Worm (Caenorhabditis elegans) whole organism, L4 larva: ENCODE data around the gene srw-77.

Experiments
- F10B5.3 ChIP-seq: sonication (generic microtip); optimal IDR thresholded peaks from 2 replicates; lab custom pipeline; 2016; ENCODE audit warnings: mild to moderate bottlenecking, missing genetic modification characterization, missing compliant biosample characterization
- F26F4.8 ChIP-seq: fragments of 200-800 bp; sonication (Bioruptor generic); conservative IDR thresholded peaks from 2 replicates; pipeline ENCODE4 v1.3.6; 2022; ENCODE audit warnings: missing genetic modification characterization, missing compliant biosample characterization
- F37D6.2 ChIP-seq: sonication (generic microtip); optimal IDR thresholded peaks from 2 replicates; lab custom pipeline; 2016; ENCODE audit warnings: mild to moderate bottlenecking, missing genetic modification characterization, missing compliant biosample characterization
- F44E2.7 ChIP-seq: fragments of 200-800 bp; sonication (Bioruptor generic); IDR thresholded peaks from 2 replicates; pipeline ENCODE4 v2.1.2; 2022; ENCODE audit warnings: missing genetic modification characterization, missing compliant biosample characterization
- R02D3.7 ChIP-seq: fragments of 150-350 bp; sonication (generic microtip); optimal IDR thresholded peaks from 3 replicates; lab custom pipeline; 2014; ENCODE audit warnings: missing biosample characterization, missing genetic modification characterization
- T20F7.1 ChIP-seq: fragments of 200-800 bp; sonication (Bioruptor generic); optimal IDR thresholded peaks from 2 replicates; lab custom pipeline; 2018; ENCODE audit warnings: mild to moderate bottlenecking, missing genetic modification characterization, missing compliant biosample characterization
- Y48G9A.11 ChIP-seq: fragments of 200-800 bp; sonication (Bioruptor generic); IDR thresholded peaks from 2 replicates; pipeline ENCODE4 v1.3.6; 2022; ENCODE audit warnings: missing genetic modification reagents, missing genetic modification characterization, missing compliant biosample characterization
- Y75B8A.6 ChIP-seq: fragments of 200-800 bp; sonication (Bioruptor generic); IDR thresholded peaks from 2 replicates; pipeline ENCODE4 v1.3.6; 2022; ENCODE audit warnings: missing genetic modification reagents, missing genetic modification characterization, missing compliant biosample characterization
- ZK546.5 ChIP-seq, 2 experiments: sonication (generic microtip); optimal IDR thresholded peaks; 2 replicates each; lab custom pipeline; 2017; ENCODE audit warnings: missing biosample characterization in 2 of 2, missing genetic modification characterization in 2 of 2
- aha-1 ChIP-seq: fragments of 150-350 bp; peaks from one replicate; lab custom pipeline; 2014; ENCODE audit warnings: missing biosample characterization, missing genetic modification characterization
- aly-2 ChIP-seq: sonication (generic microtip); optimal IDR thresholded peaks from 2 replicates; lab custom pipeline; 2018; ENCODE audit warnings: missing biosample characterization, missing genetic modification characterization
- ama-1 ChIP-seq: fragments of 150-350 bp; optimal IDR thresholded peaks from 2 replicates; lab custom pipeline; 2014; ENCODE audit warnings: inconsistent platforms, mixed read lengths
- ceh-20 ChIP-seq: fragments of 200-800 bp; sonication (Bioruptor generic); IDR thresholded peaks from 2 replicates; pipeline ENCODE4 v1.3.6; 2022; ENCODE audit warnings: missing genetic modification reagents, missing genetic modification characterization, missing compliant biosample characterization
- ceh-32 ChIP-seq: sonication (generic microtip); optimal IDR thresholded peaks from 2 replicates; lab custom pipeline; 2016; ENCODE audit warnings: mild to moderate bottlenecking, missing genetic modification characterization, missing compliant biosample characterization; ENCODE audit not compliant: poor library complexity
- ceh-62 ChIP-seq: sonication (generic microtip); optimal IDR thresholded peaks from 2 replicates; lab custom pipeline; 2017; ENCODE audit warnings: missing biosample characterization, missing genetic modification characterization
- cey-2 ChIP-seq: sonication (generic microtip); optimal IDR thresholded peaks from 3 replicates; lab custom pipeline; 2017; ENCODE audit warnings: missing genetic modification characterization, mild to moderate bottlenecking, missing compliant biosample characterization, antibody characterized with exemption, borderline replicate concordance; ENCODE audit not compliant: insufficient read depth
- ctbp-1 ChIP-seq: fragments of 200-800 bp; sonication (Bioruptor generic); IDR thresholded peaks from 2 replicates; pipeline ENCODE4 v1.3.6; 2022; ENCODE audit warnings: missing genetic modification reagents, missing genetic modification characterization, missing compliant biosample characterization
- daf-19 ChIP-seq: fragments of 200-800 bp; sonication (Bioruptor generic); conservative IDR thresholded peaks from 2 replicates; pipeline ENCODE4 v1.3.6; 2022; ENCODE audit warnings: missing genetic modification characterization, missing compliant biosample characterization
- dmd-6 ChIP-seq: fragments of 200-800 bp; sonication (Bioruptor generic); IDR thresholded peaks from 2 replicates; pipeline ENCODE4 v1.3.6; 2022; ENCODE audit warnings: missing genetic modification reagents, missing genetic modification characterization, missing compliant biosample characterization
- duxl-1 ChIP-seq: sonication (generic microtip); optimal IDR thresholded peaks from 2 replicates; lab custom pipeline; 2016; ENCODE audit warnings: mild to moderate bottlenecking, missing genetic modification characterization, moderate library complexity, missing compliant biosample characterization; ENCODE audit not compliant: poor library complexity
- egl-27 ChIP-seq: sonication (generic microtip); optimal IDR thresholded peaks from 3 replicates; lab custom pipeline; 2017; ENCODE audit warnings: missing biosample characterization, missing genetic modification reagents, missing genetic modification characterization
- egl-43 ChIP-seq: fragments of 200-800 bp; sonication (Bioruptor generic); IDR thresholded peaks from 2 replicates; pipeline ENCODE4 v1.3.6; 2022; ENCODE audit warnings: missing genetic modification reagents, missing genetic modification characterization, missing compliant biosample characterization
- fos-1 ChIP-seq: fragments of 150-350 bp; optimal IDR thresholded peaks from 2 replicates; lab custom pipeline; 2014; ENCODE audit warnings: missing biosample characterization, missing genetic modification characterization
- gei-8 ChIP-seq: fragments of 200-800 bp; sonication (Bioruptor generic); optimal IDR thresholded peaks from 2 replicates; lab custom pipeline; 2018; ENCODE audit warnings: mild to moderate bottlenecking, missing genetic modification characterization, missing compliant biosample characterization
- hif-1 ChIP-seq, 2 experiments: sonication (generic microtip); optimal IDR thresholded peaks; 2 replicates each; lab custom pipeline; 2016 to 2017; ENCODE audit warnings: missing compliant biosample characterization in 2 of 2, missing genetic modification characterization in 2 of 2, missing genetic modification reagents in 2 of 2, missing genotype in 2 of 2, mild to moderate bottlenecking in 1 of 2
- hlh-30 ChIP-seq: sonication (generic microtip); optimal IDR thresholded peaks from 2 replicates; lab custom pipeline; 2017; ENCODE audit warnings: antibody characterized with exemption, mild to moderate bottlenecking, missing genetic modification characterization, missing compliant biosample characterization; ENCODE audit not compliant: insufficient read depth
- hmg-1.1 ChIP-seq: fragments of 200-800 bp; sonication (Bioruptor generic); IDR thresholded peaks from 2 replicates; pipeline ENCODE4 v1.3.6; 2022; ENCODE audit warnings: missing genetic modification reagents, missing genetic modification characterization, missing compliant biosample characterization
- jun-1 ChIP-seq: fragments of 150-350 bp; optimal IDR thresholded peaks from 2 replicates; lab custom pipeline; 2014; ENCODE audit warnings: missing biosample characterization, missing genetic modification reagents, missing genetic modification characterization
- lir-3 ChIP-seq: sonication (generic microtip); optimal IDR thresholded peaks from 2 replicates; lab custom pipeline; 2016; ENCODE audit warnings: mild to moderate bottlenecking, missing genetic modification characterization, missing compliant biosample characterization
- mep-1 ChIP-seq: fragments of 150-350 bp; sonication (generic microtip); optimal IDR thresholded peaks from 3 replicates; lab custom pipeline; 2014; ENCODE audit warnings: missing biosample characterization, missing genetic modification characterization
- mxl-2 ChIP-seq: fragments of 200-800 bp; sonication (Bioruptor generic); conservative IDR thresholded peaks from 2 replicates; pipeline ENCODE4 v1.3.6; 2022; ENCODE audit warnings: missing genetic modification reagents, missing genetic modification characterization, missing compliant biosample characterization
- mxl-3 ChIP-seq: fragments of 200-800 bp; sonication (Bioruptor generic); optimal IDR thresholded peaks from 2 replicates; lab custom pipeline; 2018; ENCODE audit warnings: mild to moderate bottlenecking, missing genetic modification characterization, missing compliant biosample characterization
- nhr-11 ChIP-seq: fragments of 150-350 bp; optimal IDR thresholded peaks from 2 replicates; lab custom pipeline; 2014; ENCODE audit warnings: missing biosample characterization, missing genetic modification characterization
- nhr-111 ChIP-seq: fragments of 200-800 bp; sonication (Bioruptor generic); optimal IDR thresholded peaks from 2 replicates; lab custom pipeline; 2018; ENCODE audit warnings: mild to moderate bottlenecking, missing genetic modification characterization, missing compliant biosample characterization
- nhr-28 ChIP-seq: fragments of 150-350 bp; optimal IDR thresholded peaks from 2 replicates; lab custom pipeline; 2014; ENCODE audit warnings: missing biosample characterization, missing genetic modification characterization
- nhr-6 ChIP-seq: fragments of 150-350 bp; optimal IDR thresholded peaks from 2 replicates; lab custom pipeline; 2014; ENCODE audit warnings: missing biosample characterization, missing genetic modification characterization
- pha-4 ChIP-seq, 2 experiments: fragments of 150-350 bp in 1 of 2; fragments of 200-800 bp in 1 of 2; sonication (Bioruptor generic) in 1 of 2; IDR thresholded peaks in 1 of 2; optimal IDR thresholded peaks in 1 of 2; 2 replicates each; pipeline versions ENCODE4 v1.3.6 to Lab custom; 2014 to 2022; ENCODE audit warnings: missing genetic modification characterization in 2 of 2, missing genetic modification reagents in 2 of 2, missing biosample characterization in 1 of 2, missing compliant biosample characterization in 1 of 2
- sdz-12 ChIP-seq: fragments of 200-800 bp; sonication (Bioruptor generic); optimal IDR thresholded peaks from 2 replicates; lab custom pipeline; 2018; ENCODE audit warnings: mild to moderate bottlenecking, missing genetic modification characterization, missing compliant biosample characterization
- set-16 ChIP-seq: fragments of 200-800 bp; sonication (Bioruptor generic); IDR thresholded peaks from 2 replicates; pipeline ENCODE4 v1.3.6; 2022; ENCODE audit warnings: missing genetic modification reagents, missing genetic modification characterization, missing compliant biosample characterization
- unc-130 ChIP-seq: sonication (generic microtip); optimal IDR thresholded peaks from 2 replicates; lab custom pipeline; 2016; ENCODE audit warnings: missing genetic modification reagents, missing genetic modification characterization, missing compliant biosample characterization
- vab-7 ChIP-seq: fragments of 200-800 bp; sonication (Bioruptor generic); IDR thresholded peaks from 2 replicates; pipeline ENCODE4 v1.3.6; 2022; ENCODE audit warnings: missing genetic modification reagents, missing genetic modification characterization, missing compliant biosample characterization
- zag-1 ChIP-seq: fragments of 150-350 bp; optimal IDR thresholded peaks from 2 replicates; lab custom pipeline; 2014; ENCODE audit warnings: missing biosample characterization, missing genetic modification characterization
- zfp-2 ChIP-seq: sonication (generic microtip); optimal IDR thresholded peaks from 2 replicates; lab custom pipeline; 2016; ENCODE audit warnings: mild to moderate bottlenecking, missing genetic modification characterization, missing compliant biosample characterization
- zfp-3 ChIP-seq: fragments of 200-800 bp; sonication (Bioruptor generic); conservative IDR thresholded peaks from 2 replicates; pipeline ENCODE4 v1.3.6; 2022; ENCODE audit warnings: missing genetic modification reagents, missing genetic modification characterization, missing compliant biosample characterization
- zip-11 ChIP-seq: fragments of 200-800 bp; sonication (Bioruptor generic); IDR thresholded peaks from 2 replicates; pipeline ENCODE4 v1.3.6; 2022; ENCODE audit warnings: missing genetic modification characterization, missing compliant biosample characterization

The srw-77 gene

ce11 chrV:16594514-16594913 is 48.9 kb downstream of the srw-77 start (continued):
- TF ChIP-seq Y48G9A.11 (GFP tag; lab: Robert Waterston, UW) (no peak), nhr-111 (GFP tag; lab: Kevin White, UChicago) (no peak), zip-11 (GFP tag; lab: Robert Waterston, UW) (no peak), ama-1 (lab: Kevin White, UChicago) (no peak), ceh-62 (tag; lab: Kevin White, UChicago) (no peak), mxl-3 (GFP tag; lab: Kevin White, UChicago) (no peak), F44E2.7 (GFP tag; lab: Robert Waterston, UW) (no peak), ZK546.5 (tag; optimal IDR thresholded peaks at IDR 0.05; lab: Kevin White, UChicago) (no peak), F37D6.2 (tag; lab: Kevin White, UChicago) (no peak), hlh-30 (tag; lab: Kevin White, UChicago) (peak; percentile 80), aly-2 (tag; lab: Kevin White, UChicago) (no peak)
- TF ChIP-seq, all 104 proteins: peak for 9

ce11 chrV:16593792-16594059 is 49.7 kb downstream of the srw-77 start:
- TF ChIP-seq egl-27 (tag; lab: Kevin White, UChicago) (no peak), F26F4.8 (no peak), ceh-20 (GFP tag; lab: Robert Waterston, UW) (no peak; the same call in 1 of the 2 replicates), set-16 (GFP tag; lab: Robert Waterston, UW) (peak; percentile 67), dmd-6 (GFP tag; lab: Robert Waterston, UW) (0 out of 2 replicates have a peak, but pooled peaks have one; percentile 3), sdz-12 (GFP tag; lab: Kevin White, UChicago) (peak; percentile 18), gei-8 (GFP tag; lab: Kevin White, UChicago) (no peak), pha-4 (GFP tag; IDR thresholded peaks at IDR 0.05; lab: Robert Waterston, UW) (no peak), pha-4 (tag; optimal IDR thresholded peaks at IDR 0.05; lab: Kevin White, UChicago) (no peak), zfp-3 (GFP tag; lab: Robert Waterston, UW) (peak; percentile 21; the same call in 1 of the 2 replicates), nhr-11 (no peak), mep-1 (tag; lab: Kevin White, UChicago) (no peak), nhr-6 (tag; lab: Kevin White, UChicago) (no peak)
- TF ChIP-seq, all 104 proteins: peak for 4

- TF ChIP-seq nhr-28 (tag; lab: Kevin White, UChicago), result peak; percentile 69
- TF ChIP-seq set-16 (GFP tag; lab: Robert Waterston, UW), result no peak
- TF ChIP-seq hmg-1.1, result no peak
- no peak for TF ChIP-seq jun-1
- no peak for TF ChIP-seq egl-43 (GFP tag; lab: Robert Waterston, UW)
- TF ChIP-seq hlh-30 (tag; lab: Kevin White, UChicago), result peak; percentile 43
- no peak for TF ChIP-seq F26F4.8
- TF ChIP-seq zfp-2, result no peak
- no peak for TF ChIP-seq aha-1 (tag; lab: Kevin White, UChicago)
- TF ChIP-seq R02D3.7 (tag; lab: Kevin White, UChicago), result no peak
- TF ChIP-seq T20F7.1 (GFP tag; lab: Kevin White, UChicago), result peak; percentile 32
- TF ChIP-seq unc-130 (GFP tag; lab: Kevin White, UChicago), result no peak
- no peak for TF ChIP-seq duxl-1
- no peak for TF ChIP-seq hif-1 (tag; optimal IDR thresholded peaks at IDR 0.05; lab: Kevin White, UChicago)
- no peak for TF ChIP-seq ctbp-1 (GFP tag; lab: Robert Waterston, UW)
- no peak for TF ChIP-seq daf-19
- TF ChIP-seq Y75B8A.6, result no peak
- no peak for TF ChIP-seq zag-1 (tag; lab: Kevin White, UChicago)
- TF ChIP-seq sdz-12 (GFP tag; lab: Kevin White, UChicago), result no peak
- no peak for TF ChIP-seq cey-2 (tag; lab: Kevin White, UChicago)
- TF ChIP-seq mxl-2 (GFP tag; lab: Robert Waterston, UW), result no peak
- no peak for TF ChIP-seq F10B5.3 (tag; lab: Kevin White, UChicago)
- TF ChIP-seq vab-7 (GFP tag; lab: Robert Waterston, UW), result no peak
- TF ChIP-seq lir-3, result no peak
- no peak for TF ChIP-seq fos-1 (tag; lab: Kevin White, UChicago)
- no peak for TF ChIP-seq ceh-32 (tag; lab: Kevin White, UChicago)
- TF ChIP-seq nhr-6 (tag; lab: Kevin White, UChicago), result no peak
Measured at ce11 chrV:16592947-16593791, 50.3 kb downstream of the srw-77 start.
